Fruit fly (Drosophila melanogaster): ENCODE data around the gene vkg.

vkg gene

dm6 chr2L:5028091-5028490 lies at the start of gene vkg:
vkg (minus strand) TSS chr2L:5028191.
- TF ChIP-seq psq (optimal IDR thresholded peaks at IDR 0.05) (no peak), usp (GFP tag; optimal IDR thresholded peaks at IDR 0.05) (no peak), EcR (GFP tag; optimal IDR thresholded peaks at IDR 0.05) (no peak), pan (optimal IDR thresholded peaks at IDR 0.05) (no peak), Dll (optimal IDR thresholded peaks at IDR 0.05) (no peak), CG8478 (optimal IDR thresholded peaks at IDR 0.05) (no peak)

dm6 chr2L:5072357-5072756 lies 44.4 kb upstream of the vkg start:
- no peak for TF ChIP-seq usp (GFP tag; optimal IDR thresholded peaks at IDR 0.05)
- no peak for TF ChIP-seq Dll (optimal IDR thresholded peaks at IDR 0.05)
- no peak for TF ChIP-seq EcR (GFP tag; optimal IDR thresholded peaks at IDR 0.05)
- TF ChIP-seq CG8478 (optimal IDR thresholded peaks at IDR 0.05), result no peak
- no peak for TF ChIP-seq pan (optimal IDR thresholded peaks at IDR 0.05)
- no peak for TF ChIP-seq psq (optimal IDR thresholded peaks at IDR 0.05)

- TF ChIP-seq CG8478 (optimal IDR thresholded peaks at IDR 0.05), result no peak
- no peak for TF ChIP-seq EcR (GFP tag; optimal IDR thresholded peaks at IDR 0.05)
- TF ChIP-seq usp (GFP tag; optimal IDR thresholded peaks at IDR 0.05), result no peak
- TF ChIP-seq psq (optimal IDR thresholded peaks at IDR 0.05), result no peak
- TF ChIP-seq Dll (optimal IDR thresholded peaks at IDR 0.05), result no peak
- no peak for TF ChIP-seq pan (optimal IDR thresholded peaks at IDR 0.05)
Measured at dm6 chr2L:5070797-5071579, 43.0 kb upstream of the vkg start, which contains the start of gene RpL37A. RpL37A (plus strand) TSS chr2L:5070957.

dm6 chr2L:5063936-5064335 lies 35.9 kb upstream of the vkg start:
- TF ChIP-seq EcR (GFP tag; optimal IDR thresholded peaks at IDR 0.05) (no peak), Dll (optimal IDR thresholded peaks at IDR 0.05) (no peak), pan (optimal IDR thresholded peaks at IDR 0.05) (no peak), CG8478 (optimal IDR thresholded peaks at IDR 0.05) (no peak), psq (optimal IDR thresholded peaks at IDR 0.05) (no peak), usp (GFP tag; optimal IDR thresholded peaks at IDR 0.05) (no peak)

DNA sequence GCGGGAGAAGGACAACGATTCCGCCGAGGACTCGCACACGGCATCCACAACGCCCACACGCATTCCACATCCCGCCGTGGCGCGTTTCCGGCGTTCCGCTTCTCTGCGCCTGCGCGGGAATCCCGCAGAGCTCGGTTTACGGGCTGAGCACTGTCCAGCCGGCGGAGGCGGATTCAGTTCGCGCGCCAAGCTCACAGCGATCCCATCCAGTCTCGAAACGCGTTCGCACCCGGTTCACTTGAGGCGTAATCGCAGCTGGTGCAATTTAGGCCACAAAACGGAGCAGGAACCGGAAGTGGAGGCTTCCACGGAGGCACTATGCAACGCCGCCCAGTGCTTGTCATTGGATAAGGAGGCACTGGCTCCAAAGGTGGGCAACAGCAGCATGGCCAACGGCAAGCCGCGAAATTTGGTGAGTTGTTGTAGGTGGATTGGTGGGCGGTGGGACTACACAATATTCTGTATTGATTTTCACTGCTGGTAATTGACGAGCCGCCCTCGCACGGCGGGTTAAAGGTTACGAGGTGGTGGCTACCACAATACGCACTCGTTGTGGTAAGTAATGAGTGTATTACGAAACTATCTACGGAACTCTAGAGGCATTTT lies 34.9 kb upstream of the vkg start:
- no peak for TF ChIP-seq pan (optimal IDR thresholded peaks at IDR 0.05)
- TF ChIP-seq psq (optimal IDR thresholded peaks at IDR 0.05), result no peak
- TF ChIP-seq CG8478 (optimal IDR thresholded peaks at IDR 0.05), result no peak
- TF ChIP-seq Dll (optimal IDR thresholded peaks at IDR 0.05), result no peak
- TF ChIP-seq usp (GFP tag; optimal IDR thresholded peaks at IDR 0.05), result no peak
- TF ChIP-seq EcR (GFP tag; optimal IDR thresholded peaks at IDR 0.05), result no peak

- TF ChIP-seq Dll (optimal IDR thresholded peaks at IDR 0.05), result no peak
- TF ChIP-seq EcR (GFP tag; optimal IDR thresholded peaks at IDR 0.05), result no peak
- no peak for TF ChIP-seq pan (optimal IDR thresholded peaks at IDR 0.05)
- TF ChIP-seq CG8478 (optimal IDR thresholded peaks at IDR 0.05), result no peak
- TF ChIP-seq usp (GFP tag; optimal IDR thresholded peaks at IDR 0.05), result no peak
- TF ChIP-seq psq (optimal IDR thresholded peaks at IDR 0.05), result no peak
Measured at dm6 chr2L:5060952-5061478, 33.0 kb upstream of the vkg start.

- TF ChIP-seq CG8478 (optimal IDR thresholded peaks at IDR 0.05) (no peak), usp (GFP tag; optimal IDR thresholded peaks at IDR 0.05) (no peak)
Measured at dm6 chr2L:5060515-5060914, 32.5 kb upstream of the vkg start, which contains the start of gene qtc. qtc (plus strand) TSS chr2L:5060815.

- TF ChIP-seq CG8478 (optimal IDR thresholded peaks at IDR 0.05), result no peak
- TF ChIP-seq Dll (optimal IDR thresholded peaks at IDR 0.05), result no peak
- TF ChIP-seq usp (GFP tag; optimal IDR thresholded peaks at IDR 0.05), result no peak
- TF ChIP-seq pan (optimal IDR thresholded peaks at IDR 0.05), result no peak
- no peak for TF ChIP-seq EcR (GFP tag; optimal IDR thresholded peaks at IDR 0.05)
- TF ChIP-seq psq (optimal IDR thresholded peaks at IDR 0.05), result no peak
Measured at dm6 chr2L:5059645-5060254, 31.8 kb upstream of the vkg start, which contains the start of gene Rpn11. Rpn11 (minus strand) TSS chr2L:5059790.

DNA sequence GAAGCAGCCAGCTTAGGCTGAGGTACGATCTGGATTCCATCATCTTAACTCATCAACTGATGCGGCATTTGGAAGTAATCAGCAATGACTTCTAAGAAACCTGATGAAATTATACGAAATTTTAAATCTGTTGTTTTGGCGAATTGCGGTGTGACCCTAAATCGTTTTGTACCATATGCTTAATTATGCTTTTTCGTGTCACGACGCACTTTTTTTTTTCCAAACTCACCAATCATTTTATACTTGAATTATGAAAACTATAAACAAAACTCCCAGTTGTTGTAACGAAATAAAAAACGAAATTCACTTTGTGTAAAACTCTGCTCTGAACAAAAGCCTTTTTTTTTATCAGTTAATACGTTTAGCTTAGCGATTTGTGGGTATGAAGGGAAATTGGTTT lies 30.1 kb upstream of the vkg start, which contains the start of gene Nepl3:
Gene Nepl3 (minus strand): TSS at position 155 of the 400 bp plus-strand sequence.
- TF ChIP-seq CG8478 (optimal IDR thresholded peaks at IDR 0.05), result no peak
- TF ChIP-seq EcR (GFP tag; optimal IDR thresholded peaks at IDR 0.05), result no peak
- no peak for TF ChIP-seq Dll (optimal IDR thresholded peaks at IDR 0.05)
- TF ChIP-seq psq (optimal IDR thresholded peaks at IDR 0.05), result no peak
- no peak for TF ChIP-seq usp (GFP tag; optimal IDR thresholded peaks at IDR 0.05)
- no peak for TF ChIP-seq pan (optimal IDR thresholded peaks at IDR 0.05)

DNA sequence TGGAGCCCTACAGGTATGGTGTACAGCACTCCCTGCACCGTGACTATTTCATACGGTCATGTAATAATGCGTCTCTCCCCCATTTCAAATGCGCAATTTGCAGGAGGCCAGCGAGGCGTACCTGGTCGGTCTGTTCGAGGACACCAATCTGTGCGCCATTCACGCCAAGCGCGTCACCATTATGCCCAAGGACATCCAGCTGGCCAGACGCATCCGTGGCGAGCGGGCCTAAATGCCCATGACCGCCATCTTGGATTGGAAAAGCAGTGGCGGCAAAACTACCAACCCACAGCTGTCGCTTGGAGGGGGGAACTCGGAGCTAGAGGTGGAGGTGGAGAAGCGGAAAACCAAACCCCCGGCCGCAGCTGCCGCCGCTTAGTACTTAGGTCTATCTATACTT lies 27.5 kb upstream of the vkg start:
- TF ChIP-seq pan (optimal IDR thresholded peaks at IDR 0.05) (no peak), Dll (optimal IDR thresholded peaks at IDR 0.05) (no peak), CG8478 (optimal IDR thresholded peaks at IDR 0.05) (no peak), psq (optimal IDR thresholded peaks at IDR 0.05) (no peak), EcR (GFP tag; optimal IDR thresholded peaks at IDR 0.05) (no peak), usp (GFP tag; optimal IDR thresholded peaks at IDR 0.05) (no peak)

dm6 chr2L:5054953-5055352 lies 27.0 kb upstream of the vkg start, which contains the start of the genes CG14036 and His3.3A:
CG14036 (minus strand) TSS chr2L:5055016.
His3.3A (plus strand) TSS chr2L:5055058.
- TF ChIP-seq CG8478 (optimal IDR thresholded peaks at IDR 0.05), result no peak
- TF ChIP-seq pan (optimal IDR thresholded peaks at IDR 0.05), result no peak

DNA sequence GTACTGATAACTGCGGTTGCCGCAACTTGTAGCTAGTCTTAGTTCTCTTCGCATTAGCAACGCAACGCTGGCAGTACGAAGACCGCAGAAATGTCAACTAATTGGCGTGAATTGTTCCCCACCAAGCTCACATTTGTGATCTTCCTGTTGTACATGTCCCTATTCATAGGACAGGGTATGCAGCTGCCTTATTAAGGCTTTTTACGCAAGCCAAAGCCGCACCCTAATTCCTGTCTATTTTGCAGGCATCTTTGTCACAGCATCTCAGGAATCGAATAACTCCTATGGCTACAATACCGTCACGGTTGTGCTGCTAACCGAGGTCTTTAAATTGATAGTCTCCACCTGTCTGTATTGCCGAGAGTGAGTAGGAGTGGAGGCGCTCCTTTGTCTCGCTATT lies 25.0 kb upstream of the vkg start, which contains the start of gene eIF3h:
Gene eIF3h (minus strand): TSS at position 101 of the 400 bp plus-strand sequence.
- no peak for TF ChIP-seq pan (optimal IDR thresholded peaks at IDR 0.05)
- no peak for TF ChIP-seq Dll (optimal IDR thresholded peaks at IDR 0.05)
- no peak for TF ChIP-seq EcR (GFP tag; optimal IDR thresholded peaks at IDR 0.05)
- no peak for TF ChIP-seq psq (optimal IDR thresholded peaks at IDR 0.05)
- no peak for TF ChIP-seq usp (GFP tag; optimal IDR thresholded peaks at IDR 0.05)
- TF ChIP-seq CG8478 (optimal IDR thresholded peaks at IDR 0.05), result no peak
